Worm (Caenorhabditis elegans) whole organism, early embryonic: ENCODE measurements around the gene D2062.4.
"Not testable (repeated sequence)": the region's sequence is repeated elsewhere in the genome, so short reads cannot be mapped to it uniquely, and the experiment has no call there.

ENCODE experiments used
- B0310.2 ChIP-seq: sonication (generic microtip); optimal IDR thresholded peaks from 2 replicates; lab custom pipeline; 2016; ENCODE audit warnings: mild to moderate bottlenecking, missing genetic modification characterization, missing compliant biosample characterization
- F13C5.2 ChIP-seq: sonication (generic microtip); optimal IDR thresholded peaks from 2 replicates; lab custom pipeline; 2017; ENCODE audit warnings: mild to moderate bottlenecking, missing genetic modification characterization, inconsistent platforms, missing compliant biosample characterization
- aly-1 ChIP-seq: sonication (generic microtip); optimal IDR thresholded peaks from 2 replicates; lab custom pipeline; 2016; ENCODE audit warnings: missing genetic modification characterization, missing compliant biosample characterization
- ama-1 ChIP-seq: fragments of 150-350 bp; optimal IDR thresholded peaks from 2 replicates; lab custom pipeline; 2014
- ceh-13 ChIP-seq: fragments of 200-800 bp; sonication (Bioruptor generic); optimal IDR thresholded peaks from 2 replicates; lab custom pipeline; 2018; ENCODE audit warnings: mild to moderate bottlenecking, missing genetic modification characterization, missing compliant biosample characterization
- ceh-36 ChIP-seq: sonication (generic microtip); optimal IDR thresholded peaks from 2 replicates; lab custom pipeline; 2016; ENCODE audit warnings: missing genetic modification characterization, inconsistent platforms, missing compliant biosample characterization
- ets-7 ChIP-seq: sonication (generic microtip); optimal IDR thresholded peaks from 2 replicates; lab custom pipeline; 2016; ENCODE audit warnings: missing genotype, missing genetic modification characterization, missing compliant biosample characterization
- flt-1 ChIP-seq: fragments of 200-800 bp; sonication (Bioruptor generic); IDR thresholded peaks from 2 replicates; pipeline ENCODE4 v1.3.6; 2022; ENCODE audit warnings: missing genetic modification characterization, missing compliant biosample characterization
- hmbx-1 ChIP-seq: sonication (generic microtip); optimal IDR thresholded peaks from 2 replicates; lab custom pipeline; 2016; ENCODE audit warnings: mild to moderate bottlenecking, missing genetic modification characterization, missing compliant biosample characterization
- hmg-4 ChIP-seq: fragments of 200-800 bp; sonication (Bioruptor generic); optimal IDR thresholded peaks from 2 replicates; lab custom pipeline; 2018; ENCODE audit warnings: mild to moderate bottlenecking, missing genetic modification characterization, missing compliant biosample characterization
- hnd-1 ChIP-seq: sonication (generic microtip); optimal IDR thresholded peaks from 2 replicates; lab custom pipeline; 2016; ENCODE audit warnings: missing genetic modification characterization, missing compliant biosample characterization
- pes-1 ChIP-seq: fragments of 200-800 bp; sonication (Bioruptor generic); IDR thresholded peaks from 2 replicates; pipeline ENCODE4 v1.3.6; 2022; ENCODE audit warnings: missing genetic modification reagents, missing genetic modification characterization, missing compliant biosample characterization
- scrt-1 ChIP-seq: fragments of 200-800 bp; sonication (Bioruptor generic); IDR thresholded peaks from 2 replicates; pipeline ENCODE4 v1.3.6; 2022; ENCODE audit warnings: missing genetic modification characterization, missing compliant biosample characterization
- sea-1 ChIP-seq: fragments of 200-800 bp; sonication (Bioruptor generic); conservative IDR thresholded peaks from 2 replicates; pipeline ENCODE4 v1.3.6; 2022; ENCODE audit warnings: missing genetic modification characterization, missing compliant biosample characterization
- tbx-11 ChIP-seq: fragments of 200-800 bp; sonication (Bioruptor generic); IDR thresholded peaks from 2 replicates; pipeline ENCODE4 v1.3.6; 2022; ENCODE audit warnings: missing genetic modification characterization, missing compliant biosample characterization
- tbx-37 ChIP-seq: fragments of 200-800 bp; sonication (Bioruptor generic); conservative IDR thresholded peaks from 2 replicates; pipeline ENCODE4 v1.3.6; 2022; ENCODE audit warnings: missing genetic modification reagents, missing genetic modification characterization, missing compliant biosample characterization
- tra-4 ChIP-seq: sonication (generic microtip); optimal IDR thresholded peaks from 2 replicates; lab custom pipeline; 2017; ENCODE audit warnings: missing genetic modification characterization, missing compliant biosample characterization

D2062.4 gene

ce11 chrII:2610202-2610912 is 12.8 kb upstream of the D2062.4 start, which contains the start of gene sri-38:
Gene sri-38, plus strand, starts transcription at chrII:2610862.
- TF ChIP-seq hmbx-1 (no peak), hmg-4 (GFP tag; lab: Kevin White, UChicago) (no peak), ceh-36 (tag; lab: Kevin White, UChicago) (no peak), pes-1 (GFP tag; lab: Robert Waterston, UW) (no peak), tbx-37 (no peak), flt-1 (GFP tag; lab: Robert Waterston, UW) (no peak), sea-1 (GFP tag; lab: Robert Waterston, UW) (no peak), scrt-1 (GFP tag; lab: Robert Waterston, UW) (no peak), F13C5.2 (tag; lab: Kevin White, UChicago) (no peak), aly-1 (tag; lab: Kevin White, UChicago) (no peak), hnd-1 (no peak), ceh-13 (no peak), B0310.2 (tag; lab: Kevin White, UChicago) (no peak)

- TF ChIP-seq aly-1 (tag; lab: Kevin White, UChicago): no peak
- TF ChIP-seq ceh-36 (tag; lab: Kevin White, UChicago): peak; percentile 52
Observed at ce11 chrII:2611009-2611408, 12.2 kb upstream of the D2062.4 start.

ce11 chrII:2612278-2612677 is 10.9 kb upstream of the D2062.4 start, which contains the start of gene D2062.13:
Gene D2062.13, plus strand, starts transcription at chrII:2612578.
- not testable (repeated sequence) for TF ChIP-seq ceh-36 (tag; lab: Kevin White, UChicago); hmbx-1; ama-1 (lab: Kevin White, UChicago)

ce11 chrII:2616634-2617033 is 6.6 kb upstream of the D2062.4 start, which contains the start of gene msrp-5:
Gene msrp-5, plus strand, starts transcription at chrII:2616934.
- TF ChIP-seq pes-1 (GFP tag; lab: Robert Waterston, UW); hnd-1; ama-1 (lab: Kevin White, UChicago): not testable (repeated sequence)

- not testable (repeated sequence) for TF ChIP-seq tra-4; ceh-36 (tag; lab: Kevin White, UChicago); hnd-1
Observed at ce11 chrII:2619148-2619547, 4.1 kb upstream of the D2062.4 start, which contains the start of gene msrp-6. Gene msrp-6, plus strand, starts transcription at chrII:2619448.

DNA sequence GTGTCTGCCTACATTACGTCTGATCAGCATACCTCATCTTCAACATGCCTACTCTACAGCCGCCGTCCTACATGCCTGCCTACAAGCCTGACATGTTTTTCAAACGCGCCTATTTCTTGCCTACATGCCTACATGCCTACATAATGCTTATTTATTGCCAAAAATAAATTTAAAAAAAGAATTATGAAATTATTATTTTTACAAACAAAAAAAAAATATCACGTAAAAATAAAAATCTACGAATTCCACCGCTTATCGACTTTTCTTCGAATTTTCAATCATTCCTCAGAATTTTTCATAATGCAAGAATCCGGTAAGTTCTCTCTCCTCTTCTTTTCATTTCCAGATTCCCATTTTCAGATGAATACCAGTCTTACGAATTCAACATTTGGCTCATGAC is 722 bp upstream of the D2062.4 start, which contains the start of gene D2062.5:
TSS of gene D2062.5 (plus strand) at position 301 of the 400 bp plus-strand sequence.
- TF ChIP-seq B0310.2 (tag; lab: Kevin White, UChicago): no peak
- TF ChIP-seq tbx-11 (GFP tag; lab: Robert Waterston, UW): no peak
- TF ChIP-seq hmg-4 (GFP tag; lab: Kevin White, UChicago): no peak
- no peak for TF ChIP-seq tbx-37
- TF ChIP-seq ceh-36 (tag; lab: Kevin White, UChicago): no peak
- no peak for TF ChIP-seq hmbx-1
- TF ChIP-seq tra-4: no peak
- no peak for TF ChIP-seq hnd-1
- TF ChIP-seq ets-7 (tag; lab: Kevin White, UChicago): no peak
- no peak for TF ChIP-seq aly-1 (tag; lab: Kevin White, UChicago)
- no peak for TF ChIP-seq pes-1 (GFP tag; lab: Robert Waterston, UW)
- no peak for TF ChIP-seq F13C5.2 (tag; lab: Kevin White, UChicago)
- no peak for TF ChIP-seq scrt-1 (GFP tag; lab: Robert Waterston, UW)
- TF ChIP-seq ama-1 (lab: Kevin White, UChicago): no peak
- TF ChIP-seq sea-1 (GFP tag; lab: Robert Waterston, UW): no peak
- TF ChIP-seq flt-1 (GFP tag; lab: Robert Waterston, UW): no peak

DNA sequence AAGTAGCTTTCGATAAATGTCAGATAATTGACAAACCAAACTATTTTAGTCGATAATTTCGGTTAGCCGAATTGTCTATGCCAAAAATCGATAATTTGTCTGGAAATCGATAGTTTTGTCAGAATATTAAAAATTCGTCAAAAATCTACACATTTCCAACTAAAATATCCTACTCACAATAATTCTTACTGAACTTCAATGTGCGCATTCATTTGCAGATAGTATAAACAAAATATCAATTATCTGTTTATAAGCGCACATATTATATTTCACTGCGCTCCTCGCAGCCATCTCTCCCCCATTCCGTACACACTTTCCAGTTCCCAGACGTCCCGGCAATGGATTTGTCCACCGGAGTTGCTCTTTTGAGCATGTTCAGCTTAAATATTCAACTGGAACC is 1.6 kb downstream of the D2062.4 start, which contains the start of gene lgc-28:
TSS of gene lgc-28 (plus strand) at position 301 of the 400 bp plus-strand sequence.
- TF ChIP-seq tbx-11 (GFP tag; lab: Robert Waterston, UW) (no peak), B0310.2 (tag; lab: Kevin White, UChicago) (no peak), tbx-37 (no peak), tra-4 (no peak), hmg-4 (GFP tag; lab: Kevin White, UChicago) (no peak)

- TF ChIP-seq ceh-13: no peak
- TF ChIP-seq F13C5.2 (tag; lab: Kevin White, UChicago): no peak
- TF ChIP-seq hmbx-1: no peak
- TF ChIP-seq hnd-1: no peak
- TF ChIP-seq ets-7 (tag; lab: Kevin White, UChicago): no peak
- no peak for TF ChIP-seq sea-1 (GFP tag; lab: Robert Waterston, UW)
- no peak for TF ChIP-seq pes-1 (GFP tag; lab: Robert Waterston, UW)
- TF ChIP-seq scrt-1 (GFP tag; lab: Robert Waterston, UW): no peak
- no peak for TF ChIP-seq B0310.2 (tag; lab: Kevin White, UChicago)
- no peak for TF ChIP-seq aly-1 (tag; lab: Kevin White, UChicago)
- TF ChIP-seq tbx-37: no peak
- no peak for TF ChIP-seq tbx-11 (GFP tag; lab: Robert Waterston, UW)
- TF ChIP-seq ama-1 (lab: Kevin White, UChicago): no peak
- TF ChIP-seq hmg-4 (GFP tag; lab: Kevin White, UChicago): no peak
- no peak for TF ChIP-seq tra-4
- TF ChIP-seq ceh-36 (tag; lab: Kevin White, UChicago): no peak
- no peak for TF ChIP-seq flt-1 (GFP tag; lab: Robert Waterston, UW)
Observed at ce11 chrII:2627154-2627799, 4.1 kb downstream of the D2062.4 start, which contains the start of gene sri-71. Gene sri-71, plus strand, starts transcription at chrII:2627749.
